Worm (Caenorhabditis elegans) whole organism, mixed stage, embryonic: ENCODE measurements around the gene C27D8.1.

Experiments
- bed-3 ChIP-seq: fragments of 200-800 bp; sonication (Bioruptor generic); optimal IDR thresholded peaks from 3 replicates; lab custom pipeline; 2018; ENCODE audit warnings: mild to moderate bottlenecking, missing genetic modification characterization, moderate library complexity, missing compliant biosample characterization
- elt-1 ChIP-seq: sonication (generic microtip); optimal IDR thresholded peaks from 2 replicates; lab custom pipeline; 2017; ENCODE audit warnings: missing genetic modification characterization, mild to moderate bottlenecking, missing compliant biosample characterization, antibody characterized with exemption, moderate library complexity, borderline replicate concordance; ENCODE audit not compliant: insufficient read depth
- hlh-1 ChIP-seq: fragments of 150-350 bp; optimal IDR thresholded peaks from 2 replicates; lab custom pipeline; 2014; ENCODE audit warnings: missing biosample characterization, missing genetic modification reagents, missing genetic modification characterization
- mep-1 ChIP-seq: fragments of 150-350 bp; optimal IDR thresholded peaks from 2 replicates; lab custom pipeline; 2017; ENCODE audit warnings: missing biosample characterization, missing genetic modification reagents, missing genetic modification characterization, inconsistent platforms
- nhr-12 ChIP-seq: fragments of 150-350 bp; optimal IDR thresholded peaks from 2 replicates; lab custom pipeline; 2014; ENCODE audit warnings: missing biosample characterization, missing genetic modification characterization
- nhr-28 ChIP-seq: fragments of 150-350 bp; optimal IDR thresholded peaks from 2 replicates; lab custom pipeline; 2014; ENCODE audit warnings: missing biosample characterization, missing genetic modification characterization
- snpc-4 ChIP-seq: fragments of 150-350 bp; optimal IDR thresholded peaks from 2 replicates; lab custom pipeline; 2014; ENCODE audit warnings: missing biosample characterization, missing genetic modification characterization
- unc-62 ChIP-seq: fragments of 150-350 bp; optimal IDR thresholded peaks from 2 replicates; lab custom pipeline; 2014; ENCODE audit warnings: missing biosample characterization, missing genetic modification reagents, missing genetic modification characterization
- ztf-11 ChIP-seq: fragments of 150-350 bp; optimal IDR thresholded peaks from 2 replicates; lab custom pipeline; 2014; ENCODE audit warnings: missing biosample characterization, missing genetic modification characterization

ce11 chrIV:12674700-12675099 is 42.9 kb upstream of the C27D8.1 start, which contains the start of gene T23B5.4:
- no peak for TF ChIP-seq nhr-28 (tag; lab: Kevin White, UChicago)
- TF ChIP-seq unc-62 (GFP tag; lab: Kevin White, UChicago), result no peak
- TF ChIP-seq ztf-11 (tag; lab: Kevin White, UChicago), result no peak
- no peak for TF ChIP-seq elt-1 (tag; lab: Kevin White, UChicago)
- TF ChIP-seq bed-3 (GFP tag; lab: Kevin White, UChicago), result no peak
- TF ChIP-seq snpc-4, result no peak
- TF ChIP-seq hlh-1 (tag; lab: Kevin White, UChicago), result no peak
- TF ChIP-seq mep-1 (tag; lab: Kevin White, UChicago), result no peak
- no peak for TF ChIP-seq nhr-12 (tag; lab: Kevin White, UChicago)
